Worm (Caenorhabditis elegans) whole organism, midembryonic: Measurements from ENCODE around the gene col-154.

Source experiments
- T22C8.4 ChIP-seq: fragments of 200-800 bp; sonication (Bioruptor generic); IDR thresholded peaks from 2 replicates; pipeline ENCODE4 v1.3.6; 2022; ENCODE audit warnings: missing genetic modification characterization, missing compliant biosample characterization
- cog-1 ChIP-seq: sonication (generic microtip); optimal IDR thresholded peaks from 2 replicates; lab custom pipeline; 2016; ENCODE audit warnings: missing genetic modification characterization, missing compliant biosample characterization
- flt-1 ChIP-seq: fragments of 200-800 bp; sonication (Bioruptor generic); IDR thresholded peaks from 2 replicates; pipeline ENCODE4 v1.3.6; 2022; ENCODE audit warnings: missing genetic modification characterization, missing compliant biosample characterization
- klf-2 ChIP-seq: fragments of 200-800 bp; sonication (Bioruptor generic); conservative IDR thresholded peaks from 2 replicates; pipeline ENCODE4 v1.3.6; 2022; ENCODE audit warnings: missing genetic modification reagents, missing genetic modification characterization, missing compliant biosample characterization
- med-1 ChIP-seq: sonication (generic microtip); optimal IDR thresholded peaks from 2 replicates; lab custom pipeline; 2017; ENCODE audit warnings: missing genetic modification characterization, mild to moderate bottlenecking, missing compliant biosample characterization, antibody characterized with exemption, missing genetic modification reagents; ENCODE audit not compliant: insufficient read depth
- ref-1 ChIP-seq: fragments of 200-800 bp; sonication (Bioruptor generic); conservative IDR thresholded peaks from 2 replicates; pipeline ENCODE4 v1.3.6; 2022; ENCODE audit warnings: missing genetic modification reagents, missing genetic modification characterization, missing compliant biosample characterization
- tab-1 ChIP-seq: fragments of 200-800 bp; sonication (Bioruptor generic); IDR thresholded peaks from 2 replicates; pipeline ENCODE4 v1.3.6; 2022; ENCODE audit warnings: missing genetic modification characterization, missing compliant biosample characterization
- ztf-23 ChIP-seq: fragments of 200-800 bp; sonication (Bioruptor generic); IDR thresholded peaks from 2 replicates; pipeline ENCODE4 v1.3.6; 2022; ENCODE audit warnings: missing genetic modification reagents, missing genetic modification characterization, missing compliant biosample characterization
- ztf-29 ChIP-seq: fragments of 200-800 bp; sonication (Bioruptor generic); IDR thresholded peaks from 2 replicates; pipeline ENCODE4 v1.3.6; 2022; ENCODE audit warnings: missing genetic modification reagents, missing genetic modification characterization, missing compliant biosample characterization

The col-154 gene

DNA sequence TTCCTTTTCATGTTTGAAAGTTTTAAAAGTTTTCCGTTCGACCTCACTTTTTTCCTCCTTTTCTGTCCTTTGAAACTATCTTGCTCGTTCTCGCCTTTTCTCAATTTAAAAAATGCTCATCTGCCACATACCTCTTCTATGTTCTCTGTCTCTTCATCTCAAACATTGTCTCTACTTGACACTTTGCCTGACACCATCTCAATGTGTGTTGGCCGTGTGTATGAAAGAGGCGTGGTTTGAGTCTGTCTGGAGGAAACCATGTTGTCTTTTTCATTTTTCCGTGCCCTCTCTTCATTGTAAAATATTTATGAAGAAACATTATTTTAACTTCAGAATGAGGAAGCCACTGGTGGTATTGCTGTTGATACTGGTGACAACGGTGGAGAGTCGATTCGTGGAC is 22.1 kb downstream of the col-154 start, which contains the start of gene K03B8.6:
TSS of gene K03B8.6 (plus strand) at position 334 of the 400 bp plus-strand sequence.
- no peak for TF ChIP-seq ref-1 (GFP tag; lab: Robert Waterston, UW)
- no peak for TF ChIP-seq med-1 (GFP tag; lab: Kevin White, UChicago)

DNA sequence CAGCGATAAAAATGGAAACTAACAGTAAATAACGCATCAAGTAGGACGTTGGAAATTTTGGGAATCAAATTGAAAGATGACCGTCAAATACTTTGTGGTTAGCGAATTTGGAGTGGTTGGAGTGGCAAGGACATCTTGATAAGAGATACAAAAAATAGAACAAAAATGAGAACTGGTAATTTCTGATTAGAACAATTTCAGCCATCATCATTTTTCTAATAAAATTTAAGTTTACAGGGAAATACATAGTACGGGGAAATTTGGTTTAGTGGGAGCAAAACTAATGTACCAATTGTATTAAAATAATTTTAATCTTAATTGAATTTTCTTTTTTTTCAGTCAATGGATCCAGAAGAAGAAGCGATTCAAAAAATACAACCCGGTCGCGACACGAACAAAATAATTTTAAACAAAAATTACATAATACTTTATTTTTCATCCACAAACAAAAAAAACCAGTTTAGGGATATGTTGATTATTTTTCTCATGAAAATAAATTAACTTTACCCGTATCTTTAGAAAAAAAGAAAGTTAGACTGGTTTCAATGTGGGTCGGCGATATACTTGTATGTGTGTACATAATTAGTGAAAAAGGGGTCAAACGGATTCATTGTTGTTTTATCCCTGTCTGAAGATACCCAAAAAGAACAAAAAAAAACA is 25.9 kb downstream of the col-154 start, which contains the start of the genes K03B8.8 and grl-3:
TSS of gene K03B8.8 (minus strand) at position 101 of the 660 bp plus-strand sequence.
TSS of gene grl-3 (plus strand) at position 610 of the 660 bp plus-strand sequence.
- TF ChIP-seq flt-1 (GFP tag; lab: Robert Waterston, UW) (no peak), tab-1 (GFP tag; lab: Robert Waterston, UW) (no peak), T22C8.4 (no peak), ztf-23 (GFP tag; lab: Robert Waterston, UW) (no peak), cog-1 (tag; lab: Kevin White, UChicago) (no peak), ztf-29 (no peak), med-1 (GFP tag; lab: Kevin White, UChicago) (no peak), klf-2 (GFP tag; lab: Robert Waterston, UW) (no peak), ref-1 (GFP tag; lab: Robert Waterston, UW) (no peak)

DNA sequence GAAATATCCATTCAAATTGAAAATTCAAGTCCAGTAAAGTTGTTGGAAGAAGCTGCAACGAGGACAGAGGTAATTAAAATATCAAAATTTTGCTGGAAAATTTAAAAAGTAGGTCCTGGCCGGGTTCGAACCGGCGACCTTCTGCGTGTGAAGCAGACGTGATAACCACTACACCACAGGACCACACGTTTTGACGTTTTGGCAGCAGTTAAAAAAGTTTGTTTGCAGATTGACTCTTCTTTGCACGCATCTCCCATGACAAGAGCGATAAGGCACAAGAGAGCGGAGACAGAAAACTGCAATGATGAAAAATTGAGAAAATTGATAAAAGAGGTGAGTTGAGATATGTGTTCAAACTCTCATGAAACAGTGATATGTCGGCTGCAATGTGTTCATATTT is 27.0 kb downstream of the col-154 start:
- no peak for TF ChIP-seq tab-1 (GFP tag; lab: Robert Waterston, UW)
- no peak for TF ChIP-seq med-1 (GFP tag; lab: Kevin White, UChicago)
- TF ChIP-seq cog-1 (tag; lab: Kevin White, UChicago): no peak
- TF ChIP-seq ref-1 (GFP tag; lab: Robert Waterston, UW): 0 out of 2 replicates have a peak, but pooled peaks have one; percentile 32
- no peak for TF ChIP-seq klf-2 (GFP tag; lab: Robert Waterston, UW)
- no peak for TF ChIP-seq ztf-29
- no peak for TF ChIP-seq T22C8.4
- 0 out of 2 replicates have a peak, but pooled peaks have one; percentile 20 for TF ChIP-seq ztf-23 (GFP tag; lab: Robert Waterston, UW)
- TF ChIP-seq flt-1 (GFP tag; lab: Robert Waterston, UW): no peak

DNA sequence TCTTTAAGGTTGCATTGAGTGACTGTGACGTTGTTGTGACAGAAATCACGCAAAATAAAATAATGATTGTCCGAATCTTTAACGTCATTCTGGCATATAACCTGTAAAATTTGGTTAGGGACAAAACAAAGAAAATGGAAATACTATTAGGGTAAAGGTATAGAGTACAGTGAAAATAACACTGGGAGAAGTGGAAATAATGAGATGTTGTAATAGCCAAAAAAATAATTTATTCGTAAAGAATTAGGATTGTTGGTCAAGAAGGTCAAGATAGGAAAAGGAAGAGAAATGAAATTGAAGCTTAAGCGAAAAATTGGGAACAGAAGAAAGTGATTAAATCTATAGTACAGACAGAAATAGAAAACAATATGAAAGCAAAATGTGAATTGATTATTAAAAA is 29.9 kb downstream of the col-154 start, which contains the start of gene deg-3:
TSS of gene deg-3 (minus strand) at position 101 of the 400 bp plus-strand sequence.
- TF ChIP-seq cog-1 (tag; lab: Kevin White, UChicago): no peak
- TF ChIP-seq flt-1 (GFP tag; lab: Robert Waterston, UW): no peak
- no peak for TF ChIP-seq med-1 (GFP tag; lab: Kevin White, UChicago)
- TF ChIP-seq ztf-23 (GFP tag; lab: Robert Waterston, UW): no peak
- TF ChIP-seq tab-1 (GFP tag; lab: Robert Waterston, UW): no peak
- no peak for TF ChIP-seq ref-1 (GFP tag; lab: Robert Waterston, UW)
- no peak for TF ChIP-seq ztf-29
- TF ChIP-seq T22C8.4: no peak
- TF ChIP-seq klf-2 (GFP tag; lab: Robert Waterston, UW): no peak

DNA sequence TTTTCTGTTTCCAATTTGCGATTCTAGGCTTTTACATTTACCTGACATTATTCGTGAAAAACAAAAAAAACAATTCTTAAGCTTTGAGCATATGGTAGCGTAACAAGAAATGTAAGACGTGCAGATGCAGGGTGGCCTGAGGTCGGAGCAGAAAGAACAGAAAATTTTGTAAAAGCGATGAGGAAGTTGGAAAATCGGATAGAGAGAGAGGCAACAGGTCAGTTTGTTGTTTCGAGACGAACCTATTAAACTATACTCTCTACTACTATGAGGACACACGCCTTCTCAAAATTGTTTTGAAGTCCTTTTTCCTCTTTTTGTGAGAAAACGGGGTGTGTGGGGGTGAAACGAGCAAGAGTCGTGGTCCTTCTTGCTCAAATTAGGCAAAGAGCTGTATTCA is 36.4 kb downstream of the col-154 start, which contains the start of gene des-2:
TSS of gene des-2 (minus strand) at position 101 of the 400 bp plus-strand sequence.
- TF ChIP-seq klf-2 (GFP tag; lab: Robert Waterston, UW): no peak
- no peak for TF ChIP-seq cog-1 (tag; lab: Kevin White, UChicago)
- no peak for TF ChIP-seq ref-1 (GFP tag; lab: Robert Waterston, UW)
- no peak for TF ChIP-seq ztf-23 (GFP tag; lab: Robert Waterston, UW)
- no peak for TF ChIP-seq flt-1 (GFP tag; lab: Robert Waterston, UW)
- no peak for TF ChIP-seq tab-1 (GFP tag; lab: Robert Waterston, UW)
- TF ChIP-seq T22C8.4: no peak
- TF ChIP-seq ztf-29: no peak
- TF ChIP-seq med-1 (GFP tag; lab: Kevin White, UChicago): no peak

DNA sequence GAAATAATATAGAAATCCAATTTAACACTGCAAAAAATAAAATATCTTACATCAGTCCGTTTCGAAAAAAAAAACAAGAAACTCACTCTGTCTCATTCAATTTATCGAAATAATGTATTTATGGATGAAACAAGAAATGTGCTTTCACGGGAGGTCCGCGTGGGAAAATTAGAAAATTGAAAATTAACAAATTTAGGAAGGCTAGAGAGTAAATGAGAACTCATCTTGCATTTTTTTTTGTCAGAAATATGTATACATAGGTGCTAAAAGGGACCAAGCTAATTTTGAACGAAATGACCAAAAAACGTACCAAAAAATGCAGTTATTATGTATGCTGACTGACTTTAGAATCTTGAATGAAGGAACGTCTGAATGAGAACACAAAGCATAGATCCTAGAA is 39.4 kb downstream of the col-154 start, which contains the start of gene T26H10.2:
TSS of gene T26H10.2 (minus strand) at position 101 of the 400 bp plus-strand sequence.
- no peak for TF ChIP-seq T22C8.4
- no peak for TF ChIP-seq klf-2 (GFP tag; lab: Robert Waterston, UW)
- no peak for TF ChIP-seq tab-1 (GFP tag; lab: Robert Waterston, UW)
- TF ChIP-seq ref-1 (GFP tag; lab: Robert Waterston, UW): no peak
- TF ChIP-seq med-1 (GFP tag; lab: Kevin White, UChicago): no peak
- no peak for TF ChIP-seq cog-1 (tag; lab: Kevin White, UChicago)
- TF ChIP-seq ztf-29: no peak
- TF ChIP-seq ztf-23 (GFP tag; lab: Robert Waterston, UW): no peak
- no peak for TF ChIP-seq flt-1 (GFP tag; lab: Robert Waterston, UW)

DNA sequence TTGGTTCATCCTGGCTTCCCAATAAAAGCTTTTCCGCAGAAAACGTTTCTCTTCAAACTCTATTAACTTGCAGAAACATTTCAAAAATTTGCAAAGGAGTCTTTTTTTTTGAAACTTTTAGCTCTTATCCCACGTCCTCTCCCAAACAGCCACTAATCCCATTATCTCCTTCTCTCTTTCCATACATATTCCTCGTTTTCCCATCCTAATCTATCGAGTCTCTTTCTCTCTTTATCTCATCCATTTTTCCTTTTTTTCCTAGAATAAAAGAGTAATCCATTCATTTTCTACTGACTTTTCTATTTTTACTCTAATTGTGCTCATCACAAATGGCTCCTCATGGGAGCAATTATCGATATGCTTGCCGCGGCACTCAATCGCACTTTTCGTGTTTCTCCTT is 43.6 kb downstream of the col-154 start:
- TF ChIP-seq klf-2 (GFP tag; lab: Robert Waterston, UW) (no peak), ztf-23 (GFP tag; lab: Robert Waterston, UW) (no peak), tab-1 (GFP tag; lab: Robert Waterston, UW) (no peak), med-1 (GFP tag; lab: Kevin White, UChicago) (no peak), ref-1 (GFP tag; lab: Robert Waterston, UW) (no peak), flt-1 (GFP tag; lab: Robert Waterston, UW) (no peak), cog-1 (tag; lab: Kevin White, UChicago) (no peak), ztf-29 (no peak), T22C8.4 (no peak)

DNA sequence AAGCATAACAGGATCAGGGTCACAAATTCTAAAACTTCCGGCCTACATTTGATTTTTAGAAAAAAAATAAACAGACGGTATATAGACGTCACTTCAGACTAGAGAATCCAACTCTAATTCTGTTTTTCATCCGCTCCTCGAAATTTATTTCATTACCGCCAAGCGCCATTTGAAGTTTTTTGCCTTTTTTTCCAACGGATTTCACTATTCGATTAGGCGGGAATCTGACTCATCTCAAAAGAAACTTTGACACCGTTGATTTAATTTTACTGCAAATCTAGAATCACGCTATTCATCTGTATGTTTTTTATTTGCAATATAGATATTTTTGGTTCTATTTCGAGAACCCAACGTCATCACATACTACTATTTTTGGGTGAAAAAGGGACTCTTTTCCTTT is 45.7 kb downstream of the col-154 start:
- TF ChIP-seq tab-1 (GFP tag; lab: Robert Waterston, UW) (no peak), med-1 (GFP tag; lab: Kevin White, UChicago) (no peak), ztf-29 (no peak)

DNA sequence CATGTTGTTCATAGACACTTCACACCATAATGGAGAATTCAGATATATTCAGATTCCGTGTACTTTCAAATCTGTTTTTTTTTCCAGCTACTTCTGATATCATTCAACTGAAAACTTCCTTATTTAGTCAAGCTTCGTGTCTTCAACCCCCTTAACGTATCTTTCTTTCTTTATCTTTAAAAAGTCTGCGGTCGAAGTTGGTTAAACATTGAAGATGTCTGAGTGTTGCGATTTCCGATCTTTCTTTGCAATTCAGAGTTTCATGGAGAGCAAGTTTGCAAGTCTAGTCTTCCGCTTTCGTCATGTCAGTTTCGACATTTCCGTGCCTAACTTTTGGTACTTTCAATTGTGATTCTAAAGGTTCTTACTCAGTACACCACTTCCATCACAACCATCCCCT is 50.1 kb downstream of the col-154 start:
- TF ChIP-seq klf-2 (GFP tag; lab: Robert Waterston, UW): no peak
- TF ChIP-seq flt-1 (GFP tag; lab: Robert Waterston, UW): no peak
- no peak for TF ChIP-seq ref-1 (GFP tag; lab: Robert Waterston, UW)
- no peak for TF ChIP-seq ztf-29
- TF ChIP-seq tab-1 (GFP tag; lab: Robert Waterston, UW): no peak
- TF ChIP-seq ztf-23 (GFP tag; lab: Robert Waterston, UW): no peak
- no peak for TF ChIP-seq cog-1 (tag; lab: Kevin White, UChicago)
